Worm (Caenorhabditis elegans) whole organism, L4/young adult: ENCODE data around the gene F43C11.1.

ENCODE experiments used
- W03F9.2 ChIP-seq: fragments of 150-350 bp; optimal IDR thresholded peaks from 2 replicates; lab custom pipeline; 2014; ENCODE audit warnings: missing biosample characterization, missing genetic modification characterization
- dao-5 ChIP-seq: sonication (generic microtip); optimal IDR thresholded peaks from 2 replicates; lab custom pipeline; 2016; ENCODE audit warnings: missing genotype, missing genetic modification characterization, moderate library complexity, missing compliant biosample characterization
- him-1 ChIP-seq: sonication (generic microtip); optimal IDR thresholded peaks from 2 replicates; lab custom pipeline; 2016; ENCODE audit warnings: missing genotype, missing genetic modification reagents, missing genetic modification characterization, missing compliant biosample characterization

DNA sequence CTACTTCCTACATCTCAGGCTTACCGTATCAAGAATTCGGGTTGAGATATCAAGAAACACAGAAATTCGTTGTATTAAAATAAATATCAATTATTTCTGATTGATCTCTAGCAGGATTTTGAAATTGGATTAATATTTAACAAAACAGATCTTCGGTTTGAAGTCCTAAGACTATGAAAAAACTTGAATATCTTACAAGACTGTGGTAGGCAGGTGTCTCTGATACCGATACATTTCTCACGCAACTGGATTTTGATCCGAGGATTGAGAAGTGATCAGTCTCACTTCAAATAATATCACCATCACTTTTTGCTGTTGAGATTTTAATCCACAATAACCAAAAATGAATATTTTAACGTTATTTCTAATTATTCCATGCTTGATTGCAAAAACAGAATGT lies 10.2 kb upstream of the F43C11.1 start, which contains the start of gene F43C11.4:
- TF ChIP-seq him-1 (tag; lab: Kevin White, UChicago), result no peak
- TF ChIP-seq dao-5 (tag; lab: Kevin White, UChicago), result no peak
- TF ChIP-seq W03F9.2 (tag; lab: Kevin White, UChicago), result no peak
